Fruit fly (Drosophila melanogaster) whole organism, embryonic: ENCODE data around the gene CG33288.

Source experiments
- Abd-B ChIP-seq: fragments of 200-800 bp; sonication (Bioruptor generic); optimal IDR thresholded peaks from 2 replicates; lab custom pipeline; 2018; ENCODE audit warnings: missing biosample characterization, mild to moderate bottlenecking, missing genetic modification characterization, moderate library complexity
- CG10267 ChIP-seq: fragments of 200-800 bp; sonication (Bioruptor generic); optimal IDR thresholded peaks from 2 replicates; lab custom pipeline; 2018; ENCODE audit warnings: missing biosample characterization, mild to moderate bottlenecking, missing genetic modification characterization, moderate library complexity
- CG10366 ChIP-seq: fragments of 200-800 bp; sonication (Bioruptor generic); IDR thresholded peaks from 2 replicates; pipeline ENCODE4 v1.3.6; 2022; ENCODE audit warnings: missing biosample characterization, missing genetic modification characterization
- CG13123 ChIP-seq: fragments of 200-800 bp; sonication (Bioruptor generic); optimal IDR thresholded peaks from 2 replicates; lab custom pipeline; 2016; ENCODE audit warnings: missing biosample characterization, missing genetic modification characterization
- CG13775 ChIP-seq: fragments of 200-800 bp; sonication (Bioruptor generic); optimal IDR thresholded peaks from 3 replicates; lab custom pipeline; 2017; ENCODE audit warnings: missing biosample characterization, mild to moderate bottlenecking, missing genetic modification characterization
- CG15011 ChIP-seq: fragments of 200-800 bp; sonication (Bioruptor generic); optimal IDR thresholded peaks from 3 replicates; lab custom pipeline; 2018; ENCODE audit warnings: missing biosample characterization, mild to moderate bottlenecking, missing genetic modification characterization
- CG1792 ChIP-seq: fragments of 200-800 bp; sonication (Bioruptor generic); optimal IDR thresholded peaks from 2 replicates; lab custom pipeline; 2016; ENCODE audit warnings: missing biosample characterization, missing genetic modification characterization
- CG18476 ChIP-seq: fragments of 200-800 bp; sonication (Bioruptor generic); optimal IDR thresholded peaks from 2 replicates; lab custom pipeline; 2016; ENCODE audit warnings: missing biosample characterization, mild to moderate bottlenecking, missing genetic modification characterization
- CG18599 ChIP-seq: fragments of 200-800 bp; sonication (Bioruptor generic); optimal IDR thresholded peaks from 3 replicates; lab custom pipeline; 2017; ENCODE audit warnings: missing biosample characterization, missing genetic modification characterization, mild to moderate bottlenecking, moderate library complexity, missing genetic modification reagents
- CG30020 ChIP-seq: fragments of 200-800 bp; optimal IDR thresholded peaks from 2 replicates; lab custom pipeline; 2019; ENCODE audit warnings: missing biosample characterization, mild to moderate bottlenecking, missing genetic modification characterization, moderate library complexity
- CG3281 ChIP-seq: fragments of 200-800 bp; sonication (Bioruptor generic); optimal IDR thresholded peaks from 3 replicates; lab custom pipeline; 2017; ENCODE audit warnings: missing biosample characterization, mild to moderate bottlenecking, missing genetic modification characterization
- CG3726 ChIP-seq: fragments of 200-800 bp; sonication (Bioruptor generic); IDR thresholded peaks from 3 replicates; pipeline ENCODE4, ENCODE4 v1.3.6; 2022; ENCODE audit warnings: missing biosample characterization, missing genetic modification characterization
- CG4328 ChIP-seq: fragments of 200-800 bp; sonication (Bioruptor generic); optimal IDR thresholded peaks from 3 replicates; lab custom pipeline; 2017; ENCODE audit warnings: missing biosample characterization, missing genetic modification reagents, missing genetic modification characterization
- CG4820 ChIP-seq: fragments of 200-800 bp; sonication (Bioruptor generic); optimal IDR thresholded peaks from 3 replicates; lab custom pipeline; 2016; ENCODE audit warnings: missing biosample characterization, missing genetic modification characterization
- CG6813 ChIP-seq: fragments of 200-800 bp; sonication (Bioruptor generic); optimal IDR thresholded peaks from 2 replicates; lab custom pipeline; 2017; ENCODE audit warnings: missing biosample characterization, missing genetic modification characterization, mild to moderate bottlenecking, moderate library complexity, missing genetic modification reagents
- CG7271 ChIP-seq: fragments of 200-800 bp; sonication (Bioruptor generic); optimal IDR thresholded peaks from 2 replicates; lab custom pipeline; 2018; ENCODE audit warnings: missing biosample characterization, mild to moderate bottlenecking, missing genetic modification characterization, moderate library complexity
- CG7556 ChIP-seq: fragments of 200-800 bp; sonication (Bioruptor generic); optimal IDR thresholded peaks from 2 replicates; lab custom pipeline; 2017; ENCODE audit warnings: missing biosample characterization, mild to moderate bottlenecking, missing genetic modification characterization
- CG8765 ChIP-seq: fragments of 200-800 bp; sonication (Bioruptor generic); IDR thresholded peaks from 2 replicates; pipeline ENCODE4 v1.3.6; 2022; ENCODE audit warnings: missing biosample characterization, missing genetic modification characterization
- CkIIα-i1 ChIP-seq: fragments of 200-800 bp; sonication (Bioruptor generic); IDR thresholded peaks from 2 replicates; pipeline ENCODE4 v1.3.6; 2022; ENCODE audit warnings: missing biosample characterization, missing genetic modification characterization
- Dek ChIP-seq: fragments of 200-800 bp; sonication (Bioruptor generic); optimal IDR thresholded peaks from 3 replicates; lab custom pipeline; 2019; ENCODE audit warnings: missing biosample characterization, mild to moderate bottlenecking, missing genetic modification characterization, moderate library complexity
- Doc3 ChIP-seq: fragments of 200-800 bp; sonication (Bioruptor generic); IDR thresholded peaks from 3 replicates; pipeline ENCODE4 v1.3.6; 2022; ENCODE audit warnings: missing biosample characterization, missing genetic modification characterization; ENCODE audit not compliant: partially characterized antibody
- Drgx ChIP-seq: fragments of 200-800 bp; sonication (Bioruptor generic); IDR thresholded peaks from 2 replicates; pipeline ENCODE4 v1.3.6; 2022; ENCODE audit warnings: missing biosample characterization, missing genetic modification characterization
- Ets65A ChIP-seq: fragments of 200-800 bp; sonication (Bioruptor generic); peaks from one replicate; lab custom pipeline; 2016; ENCODE audit warnings: missing biosample characterization, missing genetic modification characterization
- HmgZ ChIP-seq: fragments of 200-800 bp; sonication (Bioruptor generic); optimal IDR thresholded peaks from 2 replicates; lab custom pipeline; 2018; ENCODE audit warnings: missing biosample characterization, mild to moderate bottlenecking, missing genetic modification characterization
- Jarid2 ChIP-seq: fragments of 200-800 bp; sonication (Bioruptor generic); optimal IDR thresholded peaks from 3 replicates; lab custom pipeline; 2017; ENCODE audit warnings: mild to moderate bottlenecking, missing biosample characterization, missing genetic modification reagents, missing genetic modification characterization
- MTF-1 ChIP-seq: fragments of 200-800 bp; sonication (Bioruptor generic); optimal IDR thresholded peaks from 2 replicates; lab custom pipeline; 2018; ENCODE audit warnings: missing biosample characterization, mild to moderate bottlenecking, missing genetic modification characterization, borderline replicate concordance
- Neu2 ChIP-seq: fragments of 200-800 bp; sonication (Bioruptor generic); optimal IDR thresholded peaks from 3 replicates; lab custom pipeline; 2016; ENCODE audit warnings: missing biosample characterization, missing genetic modification characterization, borderline replicate concordance
- Scr ChIP-seq: fragments of 200-800 bp; sonication (Bioruptor generic); IDR thresholded peaks from 2 replicates; pipeline ENCODE4 v1.3.6; 2022; ENCODE audit warnings: missing biosample characterization, missing genetic modification characterization; ENCODE audit not compliant: partially characterized antibody
- Sox102F ChIP-seq: fragments of 200-800 bp; sonication (Bioruptor generic); optimal IDR thresholded peaks from 2 replicates; lab custom pipeline; 2018; ENCODE audit warnings: missing biosample characterization, mild to moderate bottlenecking, missing genetic modification characterization, moderate library complexity
- Stat92E ChIP-seq, 3 experiments: fragments of >200 bp in 2 of 3; fragments of 200-800 bp in 1 of 3; sonication (Bioruptor generic) in 1 of 3; optimal IDR thresholded peaks; 2 replicates each; lab custom pipeline; 2017 to 2019; ENCODE audit warnings: missing biosample characterization in 3 of 3, missing genetic modification characterization in 3 of 3, mild to moderate bottlenecking in 1 of 3, moderate library complexity in 1 of 3
- caup ChIP-seq: fragments of 200-800 bp; sonication (Bioruptor generic); optimal IDR thresholded peaks from 3 replicates; lab custom pipeline; 2017; ENCODE audit warnings: missing biosample characterization, mild to moderate bottlenecking, missing genetic modification characterization, moderate library complexity; ENCODE audit not compliant: severe bottlenecking
- dati ChIP-seq: fragments of 200-800 bp; sonication (Bioruptor generic); IDR thresholded peaks from 2 replicates; pipeline ENCODE4 v1.3.6; 2022; ENCODE audit warnings: missing biosample characterization, missing genetic modification characterization
- fd64A ChIP-seq: fragments of 200-800 bp; sonication (Bioruptor generic); optimal IDR thresholded peaks from 3 replicates; lab custom pipeline; 2018; ENCODE audit warnings: missing biosample characterization, mild to moderate bottlenecking, missing genetic modification characterization
- ftz-f1 ChIP-seq: fragments of 200-800 bp; sonication (Bioruptor generic); optimal IDR thresholded peaks from 2 replicates; lab custom pipeline; 2016; ENCODE audit warnings: missing biosample characterization, missing genetic modification characterization
- gcm2 ChIP-seq: fragments of 200-800 bp; sonication (Bioruptor generic); optimal IDR thresholded peaks from 2 replicates; lab custom pipeline; 2016; ENCODE audit warnings: missing biosample characterization, missing genetic modification characterization
- jing ChIP-seq: fragments of 200-800 bp; sonication (Bioruptor generic); optimal IDR thresholded peaks from 2 replicates; lab custom pipeline; 2018; ENCODE audit warnings: missing biosample characterization, mild to moderate bottlenecking, missing genetic modification characterization
- kay ChIP-seq: fragments of 200-800 bp; sonication (Bioruptor generic); optimal IDR thresholded peaks from 2 replicates; lab custom pipeline; 2016; ENCODE audit warnings: missing biosample characterization, missing genetic modification characterization
- mirr ChIP-seq: fragments of 200-800 bp; sonication (Bioruptor generic); optimal IDR thresholded peaks from 3 replicates; lab custom pipeline; 2018; ENCODE audit warnings: missing biosample characterization, mild to moderate bottlenecking, missing genetic modification characterization
- p53 ChIP-seq: fragments of 200-800 bp; sonication (Bioruptor generic); optimal IDR thresholded peaks from 2 replicates; lab custom pipeline; 2016; ENCODE audit warnings: missing biosample characterization, missing genetic modification characterization
- prd ChIP-seq, 3 experiments: fragments of >200 bp in 2 of 3; fragments of 200-800 bp in 1 of 3; sonication (Bioruptor generic) in 1 of 3; optimal IDR thresholded peaks in 2 of 3; IDR thresholded peaks in 1 of 3; 2 replicates in 2 of 3; 3 replicates in 1 of 3; pipeline versions ENCODE4 v1.3.6 to Lab custom; 2017 to 2022; ENCODE audit warnings: missing biosample characterization in 1 of 3, missing genetic modification characterization in 1 of 3
- salm ChIP-seq: fragments of 200-800 bp; sonication (Bioruptor generic); optimal IDR thresholded peaks from 2 replicates; lab custom pipeline; 2018; ENCODE audit warnings: missing biosample characterization, mild to moderate bottlenecking, missing genetic modification characterization
- slou ChIP-seq: fragments of 200-800 bp; sonication (Bioruptor generic); optimal IDR thresholded peaks from 3 replicates; lab custom pipeline; 2016; ENCODE audit warnings: missing biosample characterization, missing genetic modification characterization
- sna ChIP-seq: fragments of 200-800 bp; sonication (Bioruptor generic); IDR thresholded peaks from 2 replicates; pipeline ENCODE4 v1.3.6; 2022; ENCODE audit warnings: missing biosample characterization, missing genetic modification characterization; ENCODE audit not compliant: partially characterized antibody
- so ChIP-seq: fragments of 200-800 bp; sonication (Bioruptor generic); IDR thresholded peaks from 3 replicates; pipeline ENCODE4 v1.3.6; 2022; ENCODE audit warnings: missing biosample characterization, missing genetic modification characterization
- sug ChIP-seq: fragments of 200-800 bp; optimal IDR thresholded peaks from 2 replicates; lab custom pipeline; 2019; ENCODE audit warnings: missing biosample characterization, mild to moderate bottlenecking, missing genetic modification characterization, moderate library complexity
- tin ChIP-seq: fragments of 200-800 bp; sonication (Bioruptor generic); optimal IDR thresholded peaks from 3 replicates; lab custom pipeline; 2016; ENCODE audit warnings: missing biosample characterization, missing genetic modification characterization
- vfl ChIP-seq: fragments of 200-800 bp; sonication (Bioruptor generic); optimal IDR thresholded peaks from 2 replicates; lab custom pipeline; 2016; ENCODE audit warnings: missing biosample characterization, missing genetic modification characterization
- zen ChIP-seq: fragments of 200-800 bp; sonication (Bioruptor generic); optimal IDR thresholded peaks from 3 replicates; lab custom pipeline; 2018; ENCODE audit warnings: missing biosample characterization, mild to moderate bottlenecking, missing genetic modification characterization, moderate library complexity

Gene CG33288

DNA sequence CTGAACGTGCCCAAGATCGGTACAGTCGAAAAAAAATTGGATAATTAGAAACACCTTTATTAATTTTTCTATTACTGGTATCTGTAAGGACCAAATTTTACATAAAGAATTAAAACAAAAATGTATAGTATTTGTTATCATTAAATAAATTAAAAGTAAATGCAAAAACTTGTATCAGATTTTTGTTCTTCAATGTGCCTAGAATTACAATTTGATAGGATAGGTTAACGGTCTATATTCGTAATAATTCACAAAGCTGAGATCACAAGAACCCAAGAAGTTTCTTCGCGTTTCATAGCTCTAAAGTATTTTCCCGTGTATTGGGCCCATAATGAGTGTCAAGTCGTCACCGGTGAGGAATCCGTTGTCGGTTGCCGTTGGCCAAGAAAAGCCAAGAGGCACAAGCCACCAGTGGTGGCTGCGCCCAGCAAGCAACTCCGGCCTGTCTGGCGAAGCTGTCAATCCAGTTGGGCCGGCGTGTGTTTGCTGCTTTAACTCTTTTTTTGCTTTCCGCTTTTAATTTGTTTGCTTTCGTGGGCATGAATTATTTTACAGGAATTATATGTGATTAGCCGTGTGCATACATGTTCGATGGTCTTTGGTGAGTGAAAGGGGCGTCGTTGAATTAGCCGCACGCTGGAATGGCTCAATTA is 9.6 kb upstream of the CG33288 start (continued):
- peak; percentile 46; the same call in 1 of the 2 replicates for TF ChIP-seq Drgx
- TF ChIP-seq HmgZ (tag; lab: Kevin White, UChicago) = peak; percentile 0
- TF ChIP-seq CkIIα-i1 (GFP tag; lab: Robert Waterston, UW) = no peak
- peak; percentile 27 for TF ChIP-seq Abd-B (GFP tag; lab: Kevin White, UChicago)
- peak; percentile 37; the same call in 1 of the 2 replicates for TF ChIP-seq CG10366 (GFP tag; lab: Robert Waterston, UW)
- TF ChIP-seq CG6813 (GFP tag; lab: Kevin White, UChicago) = peak; percentile 3
- no peak for TF ChIP-seq Doc3
- no peak for TF ChIP-seq so
- peak; percentile 17 for TF ChIP-seq Jarid2
- TF ChIP-seq CG13775 (GFP tag; lab: Kevin White, UChicago) = peak; percentile 41
- TF ChIP-seq dati (GFP tag; lab: Robert Waterston, UW) = no peak
- TF ChIP-seq CG18476 (GFP tag; lab: Kevin White, UChicago) = peak; percentile 36
- TF ChIP-seq caup (GFP tag; lab: Kevin White, UChicago) = peak; percentile 6
- TF ChIP-seq MTF-1 (GFP tag; lab: Kevin White, UChicago) = no peak
- TF ChIP-seq gcm2 (GFP tag; lab: Kevin White, UChicago) = no peak
- TF ChIP-seq Ets65A = no peak
- peak; percentile 75 for TF ChIP-seq Sox102F (GFP tag; lab: Kevin White, UChicago)
- no peak for TF ChIP-seq mirr (GFP tag; lab: Kevin White, UChicago)
- no peak for TF ChIP-seq Neu2
- TF ChIP-seq jing (GFP tag; lab: Kevin White, UChicago) = peak; percentile 23
- TF ChIP-seq CG8765 (GFP tag; lab: Robert Waterston, UW) = no peak
- TF ChIP-seq sna (GFP tag; lab: Robert Waterston, UW) = no peak
- TF ChIP-seq Dek (tag; lab: Kevin White, UChicago) = peak; percentile 36
- TF ChIP-seq CG7556 = peak; percentile 71
- peak; percentile 71 for TF ChIP-seq CG18599 (GFP tag; lab: Kevin White, UChicago)
- peak; percentile 45 for TF ChIP-seq CG15011 (GFP tag; lab: Kevin White, UChicago)
- TF ChIP-seq slou (GFP tag; lab: Kevin White, UChicago) = no peak
- no peak for TF ChIP-seq vfl (GFP tag; lab: Kevin White, UChicago)
- no peak for TF ChIP-seq Scr
- TF ChIP-seq CG3726 = no peak
- no peak for TF ChIP-seq salm (tag; lab: Kevin White, UChicago)
- no peak for TF ChIP-seq CG4328 (GFP tag; lab: Kevin White, UChicago)
- no peak for TF ChIP-seq p53 (GFP tag; lab: Kevin White, UChicago)
- TF ChIP-seq CG4820 (GFP tag; lab: Kevin White, UChicago) = peak; percentile 30
- peak; percentile 45 for TF ChIP-seq tin
- TF ChIP-seq CG3281 (GFP tag; lab: Kevin White, UChicago) = peak; percentile 66
- no peak for TF ChIP-seq zen (tag; lab: Kevin White, UChicago)
- no peak for TF ChIP-seq prd (optimal IDR thresholded peaks at IDR 0.05; lab: Kevin White, UChicago)
- peak; percentile 34; the same call in 1 of the 3 replicates for TF ChIP-seq prd (GFP tag; IDR thresholded peaks at IDR 0.05; lab: Robert Waterston, UW)
- TF ChIP-seq Stat92E (GFP tag; optimal IDR thresholded peaks at IDR 0.05; lab: Kevin White, UChicago) = no peak
- TF ChIP-seq ftz-f1 (GFP tag; lab: Kevin White, UChicago) = no peak
- no peak for TF ChIP-seq CG30020 (tag; lab: Kevin White, UChicago)
- peak; percentile 54 for TF ChIP-seq CG10267
- TF ChIP-seq fd64A = no peak
- peak; percentile 5 for TF ChIP-seq kay (GFP tag; lab: Kevin White, UChicago)
- no peak for TF ChIP-seq CG13123 (GFP tag; lab: Kevin White, UChicago)
- no peak for TF ChIP-seq CG7271
- no peak for TF ChIP-seq sug (tag; lab: Kevin White, UChicago)
- no peak for TF ChIP-seq CG1792 (GFP tag; lab: Kevin White, UChicago)
